Worm (Caenorhabditis elegans): ENCODE data around the gene R03D7.8.
"Not testable (repeated sequence)": the region's sequence is repeated elsewhere in the genome, so short reads cannot be mapped to it uniquely, and the experiment has no call there.

DNA sequence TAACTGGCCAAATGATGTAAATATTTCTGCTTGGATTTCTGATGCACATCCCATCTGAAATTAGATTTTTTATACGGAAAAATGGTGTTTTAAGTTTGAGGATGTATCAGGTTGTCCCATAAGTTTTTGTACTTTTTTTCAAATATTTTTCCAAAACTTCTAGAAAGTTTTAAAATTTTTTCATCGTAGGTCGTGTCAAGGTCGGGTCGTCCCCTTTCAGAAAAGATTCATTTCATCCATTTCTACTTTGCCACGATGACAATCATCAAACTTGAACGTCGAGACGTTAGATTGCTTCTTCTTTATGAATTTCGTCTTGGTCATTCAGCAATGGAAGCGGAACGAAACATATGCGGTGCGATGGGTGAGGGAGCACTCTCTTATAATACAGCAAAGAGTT, 52.3 kb downstream of the R03D7.8 start, which contains the start of gene sra-12:
- not testable (repeated sequence) for TF ChIP-seq ztf-23 (GFP tag; IDR thresholded peaks at IDR 0.05); flt-1 (GFP tag; IDR thresholded peaks at IDR 0.05); klf-2 (GFP tag; conservative IDR thresholded peaks at IDR 0.05); ztf-29 (GFP tag; IDR thresholded peaks at IDR 0.05); ref-1 (GFP tag; conservative IDR thresholded peaks at IDR 0.05); tab-1 (GFP tag; IDR thresholded peaks at IDR 0.05); med-1 (GFP tag; optimal IDR thresholded peaks at IDR 0.05; ENCODE audit: insufficient read depth); T22C8.4 (GFP tag; IDR thresholded peaks at IDR 0.05)
